Fruit fly (Drosophila melanogaster): Measurements from ENCODE around the gene CG34277.

The CG34277 gene

DNA sequence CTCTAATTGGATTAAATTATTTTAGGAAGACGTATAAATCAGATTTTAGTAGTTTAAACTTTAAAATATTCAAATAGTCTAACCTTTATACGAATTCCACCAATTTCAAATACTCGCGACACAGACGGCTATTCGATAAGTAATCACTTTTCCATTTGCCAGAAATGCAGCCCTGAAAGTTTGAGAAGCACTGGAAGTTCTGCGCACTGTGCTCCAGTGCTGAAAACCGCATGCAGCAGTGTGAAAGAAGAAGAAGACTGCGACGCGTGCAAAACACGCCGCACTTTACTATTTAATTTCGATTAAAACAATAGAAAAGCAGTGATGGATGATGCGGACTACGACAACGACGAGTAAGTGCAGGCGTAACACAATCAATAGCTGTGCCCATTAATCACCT lies 2.2 kb downstream of the CG34277 start, which contains the start of gene Polr2F (continued):
- TF ChIP-seq CG12071 (GFP tag; optimal IDR thresholded peaks at IDR 0.05) (peak; percentile 54), zfh1 (GFP tag; IDR thresholded peaks at IDR 0.05) (peak; percentile 81), CG1602 (GFP tag; optimal IDR thresholded peaks at IDR 0.05) (peak; percentile 80), CG18011 (GFP tag; optimal IDR thresholded peaks at IDR 0.05) (peak; percentile 54), CG12744 (GFP tag; optimal IDR thresholded peaks at IDR 0.05) (peak; percentile 82), CG17612 (GFP tag; IDR thresholded peaks at IDR 0.05) (peak; percentile 59), CG6272 (GFP tag; IDR thresholded peaks at IDR 0.05) (peak; percentile 69), Myb (GFP tag; optimal IDR thresholded peaks at IDR 0.05) (peak; percentile 89), CG13775 (GFP tag; optimal IDR thresholded peaks at IDR 0.05) (peak; percentile 64), Adf1 (GFP tag; IDR thresholded peaks at IDR 0.05) (peak; percentile 72), TFAM (GFP tag; optimal IDR thresholded peaks at IDR 0.05) (no peak), mirr (GFP tag; optimal IDR thresholded peaks at IDR 0.05) (peak; percentile 72), Sox102F (GFP tag; optimal IDR thresholded peaks at IDR 0.05) (no peak), CG10462 (GFP tag; optimal IDR thresholded peaks at IDR 0.05) (peak; percentile 64), CG11093 (GFP tag; IDR thresholded peaks at IDR 0.05) (no peak), CG2129 (GFP tag; IDR thresholded peaks at IDR 0.05; ENCODE audit: partially characterized antibody) (no peak), CG11560 (tag; IDR thresholded peaks at IDR 0.05) (peak; percentile 100), H15 (GFP tag; IDR thresholded peaks at IDR 0.05) (peak; percentile 84), Mad (GFP tag; optimal IDR thresholded peaks at IDR 0.05) (peak; percentile 94), CG6765 (GFP tag; optimal IDR thresholded peaks at IDR 0.05) (peak; percentile 66), D19A (tag; optimal IDR thresholded peaks at IDR 0.05) (peak; percentile 42), CG17912 (GFP tag; optimal IDR thresholded peaks at IDR 0.05) (peak; percentile 92), HLH54F (GFP tag; optimal IDR thresholded peaks at IDR 0.05) (peak; percentile 96), fd64A (GFP tag; optimal IDR thresholded peaks at IDR 0.05) (no peak), Pdp1 (GFP tag; optimal IDR thresholded peaks at IDR 0.05) (peak; percentile 76 to 89), CG7357 (GFP tag; IDR thresholded peaks at IDR 0.05) (no peak), bbx (GFP tag; IDR thresholded peaks at IDR 0.05; ENCODE audit: partially characterized antibody) (peak; percentile 66), Awh (GFP tag; IDR thresholded peaks at IDR 0.05) (peak; percentile 28; the same call in 1 of the 2 replicates), CG17385 (GFP tag; optimal IDR thresholded peaks at IDR 0.05) (peak; percentile 100), CG9932 (GFP tag; IDR thresholded peaks at IDR 0.05) (peak; percentile 98), CG12155 (GFP tag; optimal IDR thresholded peaks at IDR 0.05) (peak; percentile 89), lilli (GFP tag; optimal IDR thresholded peaks at IDR 0.05) (peak; percentile 95), da (GFP tag; optimal IDR thresholded peaks at IDR 0.05) (peak; percentile 76), kay (GFP tag; optimal IDR thresholded peaks at IDR 0.05) (peak; percentile 71), CG13296 (GFP tag; optimal IDR thresholded peaks at IDR 0.05) (peak; percentile 67), Nf-YA (GFP tag; IDR thresholded peaks at IDR 0.05) (no peak), odd (GFP tag; optimal IDR thresholded peaks at IDR 0.05) (no peak), lola (GFP tag; optimal IDR thresholded peaks at IDR 0.05) (peak in 1 of 3 experiments; percentile 51), Camta (GFP tag; optimal IDR thresholded peaks at IDR 0.05) (peak; percentile 80), Fer2 (tag; optimal IDR thresholded peaks at IDR 0.05) (peak; percentile 59), nau (GFP tag; optimal IDR thresholded peaks at IDR 0.05) (no peak), fd3F (GFP tag; optimal IDR thresholded peaks at IDR 0.05) (peak; percentile 70), CG33213 (GFP tag; optimal IDR thresholded peaks at IDR 0.05) (peak; percentile 90), CG4360 (GFP tag; IDR thresholded peaks at IDR 0.05) (no peak), CG34376 (GFP tag; optimal IDR thresholded peaks at IDR 0.05) (peak; percentile 81), vnd (GFP tag; IDR thresholded peaks at IDR 0.05; ENCODE audit: partially characterized antibody) (no peak), CG16813 (GFP tag; IDR thresholded peaks at IDR 0.05; ENCODE audit: partially characterized antibody) (peak; percentile 48; the same call in 1 of the 3 replicates), CG4328 (GFP tag; optimal IDR thresholded peaks at IDR 0.05) (peak; percentile 56), Max (GFP tag; optimal IDR thresholded peaks at IDR 0.05) (peak; percentile 95), CG14441 (GFP tag; IDR thresholded peaks at IDR 0.05) (peak; percentile 54), Lim3 (GFP tag; IDR thresholded peaks at IDR 0.05) (no peak)
